Worm (Caenorhabditis elegans) whole organism, mixed stage, embryonic: ENCODE results near the gene phg-1.

Source experiments
- M03D4.4 ChIP-seq: sonication (generic microtip); optimal IDR thresholded peaks from 2 replicates; lab custom pipeline; 2017; ENCODE audit warnings: mild to moderate bottlenecking, missing genetic modification characterization, missing compliant biosample characterization
- bed-3 ChIP-seq: fragments of 200-800 bp; sonication (Bioruptor generic); optimal IDR thresholded peaks from 3 replicates; lab custom pipeline; 2018; ENCODE audit warnings: mild to moderate bottlenecking, missing genetic modification characterization, moderate library complexity, missing compliant biosample characterization
- blmp-1 ChIP-seq: fragments of 150-350 bp; optimal IDR thresholded peaks from 2 replicates; lab custom pipeline; 2014; ENCODE audit warnings: missing biosample characterization, missing genetic modification characterization
- ceh-39 ChIP-seq: fragments of 150-350 bp; optimal IDR thresholded peaks from 2 replicates; lab custom pipeline; 2014; ENCODE audit warnings: missing biosample characterization, missing genetic modification characterization
- ceh-43 ChIP-seq: fragments of 200-800 bp; sonication (Bioruptor generic); optimal IDR thresholded peaks from 2 replicates; lab custom pipeline; 2018; ENCODE audit warnings: mild to moderate bottlenecking, missing genetic modification characterization, moderate library complexity, missing compliant biosample characterization
- ceh-83 ChIP-seq: fragments of 200-800 bp; sonication (Bioruptor generic); optimal IDR thresholded peaks from 2 replicates; lab custom pipeline; 2018; ENCODE audit warnings: mild to moderate bottlenecking, missing genetic modification characterization, missing compliant biosample characterization
- ces-1 ChIP-seq: fragments of 150-350 bp; optimal IDR thresholded peaks from 2 replicates; lab custom pipeline; 2014; ENCODE audit warnings: missing biosample characterization, missing genetic modification reagents, missing genetic modification characterization
- cnd-1 ChIP-seq: fragments of 200-800 bp; sonication (Bioruptor generic); optimal IDR thresholded peaks from 2 replicates; lab custom pipeline; 2018; ENCODE audit warnings: mild to moderate bottlenecking, missing genetic modification characterization, missing compliant biosample characterization
- drap-1 ChIP-seq: fragments of 200-800 bp; sonication (Bioruptor generic); optimal IDR thresholded peaks from 3 replicates; lab custom pipeline; 2018; ENCODE audit warnings: mild to moderate bottlenecking, missing genetic modification characterization, missing compliant biosample characterization
- elt-1 ChIP-seq: sonication (generic microtip); optimal IDR thresholded peaks from 2 replicates; lab custom pipeline; 2017; ENCODE audit warnings: missing genetic modification characterization, mild to moderate bottlenecking, missing compliant biosample characterization, antibody characterized with exemption, moderate library complexity, borderline replicate concordance; ENCODE audit not compliant: insufficient read depth
- flh-1 ChIP-seq: fragments of 200-800 bp; sonication (Bioruptor generic); optimal IDR thresholded peaks from 2 replicates; lab custom pipeline; 2018; ENCODE audit warnings: mild to moderate bottlenecking, missing genetic modification characterization, moderate library complexity, missing compliant biosample characterization
- ham-2 ChIP-seq: fragments of 200-800 bp; sonication (Bioruptor generic); optimal IDR thresholded peaks from 2 replicates; lab custom pipeline; 2018; ENCODE audit warnings: mild to moderate bottlenecking, missing genetic modification characterization, missing compliant biosample characterization
- hlh-1 ChIP-seq: fragments of 150-350 bp; optimal IDR thresholded peaks from 2 replicates; lab custom pipeline; 2014; ENCODE audit warnings: missing biosample characterization, missing genetic modification reagents, missing genetic modification characterization
- lin-13 ChIP-seq: fragments of 150-350 bp; optimal IDR thresholded peaks from 2 replicates; lab custom pipeline; 2014; ENCODE audit warnings: missing biosample characterization, missing genetic modification characterization
- lin-32 ChIP-seq: fragments of 200-800 bp; sonication (Bioruptor generic); optimal IDR thresholded peaks from 2 replicates; lab custom pipeline; 2018; ENCODE audit warnings: mild to moderate bottlenecking, missing genetic modification characterization, missing compliant biosample characterization
- lsy-2 ChIP-seq: fragments of 150-350 bp; optimal IDR thresholded peaks from 2 replicates; lab custom pipeline; 2014; ENCODE audit warnings: missing biosample characterization, missing genetic modification characterization
- mab-5 ChIP-seq: fragments of 150-350 bp; optimal IDR thresholded peaks from 2 replicates; lab custom pipeline; 2014; ENCODE audit warnings: missing biosample characterization, missing genetic modification characterization
- mep-1 ChIP-seq: fragments of 150-350 bp; optimal IDR thresholded peaks from 2 replicates; lab custom pipeline; 2017; ENCODE audit warnings: missing biosample characterization, missing genetic modification reagents, missing genetic modification characterization, inconsistent platforms
- mls-2 ChIP-seq: sonication (generic microtip); optimal IDR thresholded peaks from 2 replicates; lab custom pipeline; 2016; ENCODE audit warnings: mild to moderate bottlenecking, missing genetic modification characterization, moderate library complexity, missing compliant biosample characterization
- nhr-12 ChIP-seq: fragments of 150-350 bp; optimal IDR thresholded peaks from 2 replicates; lab custom pipeline; 2014; ENCODE audit warnings: missing biosample characterization, missing genetic modification characterization
- nhr-237 ChIP-seq: fragments of 150-350 bp; optimal IDR thresholded peaks from 2 replicates; lab custom pipeline; 2014; ENCODE audit warnings: missing biosample characterization, missing genetic modification characterization
- nhr-28 ChIP-seq: fragments of 150-350 bp; optimal IDR thresholded peaks from 2 replicates; lab custom pipeline; 2014; ENCODE audit warnings: missing biosample characterization, missing genetic modification characterization
- nhr-76 ChIP-seq: sonication (generic microtip); optimal IDR thresholded peaks from 2 replicates; lab custom pipeline; 2017; ENCODE audit warnings: missing biosample characterization, missing genetic modification characterization
- pha-4 ChIP-seq: fragments of 150-350 bp; optimal IDR thresholded peaks from 2 replicates; lab custom pipeline; 2018; ENCODE audit warnings: missing biosample characterization, missing genetic modification reagents, missing genetic modification characterization
- sem-2 ChIP-seq: fragments of 200-800 bp; sonication (Bioruptor generic); optimal IDR thresholded peaks from 2 replicates; lab custom pipeline; 2018; ENCODE audit warnings: mild to moderate bottlenecking, missing genetic modification characterization, missing compliant biosample characterization
- snpc-4 ChIP-seq: fragments of 150-350 bp; optimal IDR thresholded peaks from 2 replicates; lab custom pipeline; 2014; ENCODE audit warnings: missing biosample characterization, missing genetic modification characterization
- sptf-1 ChIP-seq: sonication (generic microtip); optimal IDR thresholded peaks from 2 replicates; lab custom pipeline; 2017; ENCODE audit warnings: mild to moderate bottlenecking, missing genetic modification characterization, moderate library complexity, missing compliant biosample characterization
- tbx-8 ChIP-seq: fragments of 200-800 bp; sonication (Bioruptor generic); optimal IDR thresholded peaks from 2 replicates; lab custom pipeline; 2018; ENCODE audit warnings: mild to moderate bottlenecking, missing genetic modification characterization, moderate library complexity, missing compliant biosample characterization
- unc-120 ChIP-seq: sonication (generic microtip); optimal IDR thresholded peaks from 2 replicates; lab custom pipeline; 2017; ENCODE audit warnings: missing genetic modification characterization, missing compliant biosample characterization; ENCODE audit not compliant: poor library complexity, severe bottlenecking
- unc-39 ChIP-seq: fragments of 150-350 bp; optimal IDR thresholded peaks from 2 replicates; lab custom pipeline; 2014; ENCODE audit warnings: missing biosample characterization, missing genetic modification characterization
- unc-62 ChIP-seq: fragments of 150-350 bp; optimal IDR thresholded peaks from 2 replicates; lab custom pipeline; 2014; ENCODE audit warnings: missing biosample characterization, missing genetic modification reagents, missing genetic modification characterization
- zip-8 ChIP-seq: fragments of 150-350 bp; optimal IDR thresholded peaks from 2 replicates; lab custom pipeline; 2014; ENCODE audit warnings: missing biosample characterization, missing genetic modification characterization
- ztf-11 ChIP-seq: fragments of 150-350 bp; optimal IDR thresholded peaks from 2 replicates; lab custom pipeline; 2014; ENCODE audit warnings: missing biosample characterization, missing genetic modification characterization

The phg-1 gene

ce11 chrII:10137358-10137757 lies at the start of gene phg-1:
TSS of gene phg-1 (plus strand) at chrII:10137658.
- no peak for TF ChIP-seq elt-1 (tag; lab: Kevin White, UChicago)
- TF ChIP-seq flh-1 = no peak
- TF ChIP-seq cnd-1 (tag; lab: Kevin White, UChicago) = no peak
- TF ChIP-seq nhr-237 (tag; lab: Kevin White, UChicago) = no peak
- TF ChIP-seq ham-2 (GFP tag; lab: Kevin White, UChicago) = no peak
- no peak for TF ChIP-seq nhr-12 (tag; lab: Kevin White, UChicago)

DNA sequence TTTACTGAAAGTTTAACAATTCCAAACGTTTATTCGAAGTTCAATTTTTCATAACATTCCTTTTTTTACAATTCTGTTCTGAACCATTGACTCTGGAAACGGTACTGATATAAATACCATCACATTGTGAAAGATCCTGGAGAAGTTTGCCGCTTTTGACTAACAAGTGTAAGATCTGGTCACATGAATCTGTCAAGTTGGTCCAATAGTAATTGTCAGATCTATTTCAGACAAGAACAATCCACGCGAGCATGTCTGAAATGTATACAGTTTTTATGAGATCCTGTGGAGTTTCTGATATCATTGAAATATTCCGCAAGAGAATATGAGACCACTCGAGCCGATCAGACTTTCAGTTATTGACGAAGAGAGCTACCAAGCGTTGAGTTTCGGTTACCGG lies 44.3 kb upstream of the phg-1 start:
- TF ChIP-seq ceh-39 (tag; lab: Kevin White, UChicago) = no peak
- no peak for TF ChIP-seq bed-3 (GFP tag; lab: Kevin White, UChicago)
- TF ChIP-seq lin-32 (GFP tag; lab: Kevin White, UChicago) = no peak
- no peak for TF ChIP-seq cnd-1 (tag; lab: Kevin White, UChicago)
- TF ChIP-seq M03D4.4 (tag; lab: Kevin White, UChicago) = no peak
- no peak for TF ChIP-seq lsy-2 (tag; lab: Kevin White, UChicago)
- TF ChIP-seq pha-4 (tag; lab: Kevin White, UChicago) = no peak
- TF ChIP-seq mep-1 = no peak
- TF ChIP-seq lin-13 (tag; lab: Kevin White, UChicago) = no peak
- no peak for TF ChIP-seq mab-5 (tag; lab: Kevin White, UChicago)
- no peak for TF ChIP-seq flh-1
- TF ChIP-seq ceh-43 (GFP tag; lab: Kevin White, UChicago) = no peak
- no peak for TF ChIP-seq elt-1 (tag; lab: Kevin White, UChicago)
- no peak for TF ChIP-seq sem-2 (GFP tag; lab: Kevin White, UChicago)
- no peak for TF ChIP-seq nhr-12 (tag; lab: Kevin White, UChicago)
- TF ChIP-seq blmp-1 = no peak
- no peak for TF ChIP-seq snpc-4 (tag; lab: Kevin White, UChicago)

- TF ChIP-seq flh-1 (no peak), ceh-43 (GFP tag; lab: Kevin White, UChicago) (no peak), ces-1 (no peak), unc-39 (tag; lab: Kevin White, UChicago) (no peak), mls-2 (tag; lab: Kevin White, UChicago) (no peak), nhr-76 (no peak)
Observed at ce11 chrII:10094190-10094923, 43.1 kb upstream of the phg-1 start, which contains the start of gene lact-2. TSS of gene lact-2 (plus strand) at chrII:10094873.

DNA sequence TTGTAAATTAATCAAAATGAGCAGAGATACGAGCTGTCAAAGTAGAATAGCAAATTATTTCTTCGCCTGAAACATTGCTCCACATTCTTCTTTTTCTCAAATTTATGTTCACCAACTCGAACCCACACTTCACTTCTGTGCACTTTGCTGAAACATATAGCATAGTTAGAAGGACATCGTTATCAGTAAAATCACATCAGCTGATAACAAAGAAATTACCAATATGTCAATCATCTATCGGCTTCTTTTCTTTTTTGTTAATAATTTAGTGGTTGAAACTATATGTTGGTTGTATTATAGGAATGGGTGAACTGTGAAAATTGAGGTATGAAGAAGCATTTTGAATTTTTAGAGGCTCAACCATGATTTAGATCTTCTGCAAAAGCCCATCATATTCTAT lies 42.2 kb upstream of the phg-1 start:
- no peak for TF ChIP-seq mep-1
- TF ChIP-seq elt-1 (tag; lab: Kevin White, UChicago) = no peak
- no peak for TF ChIP-seq ztf-11
- TF ChIP-seq lsy-2 (tag; lab: Kevin White, UChicago) = no peak

DNA sequence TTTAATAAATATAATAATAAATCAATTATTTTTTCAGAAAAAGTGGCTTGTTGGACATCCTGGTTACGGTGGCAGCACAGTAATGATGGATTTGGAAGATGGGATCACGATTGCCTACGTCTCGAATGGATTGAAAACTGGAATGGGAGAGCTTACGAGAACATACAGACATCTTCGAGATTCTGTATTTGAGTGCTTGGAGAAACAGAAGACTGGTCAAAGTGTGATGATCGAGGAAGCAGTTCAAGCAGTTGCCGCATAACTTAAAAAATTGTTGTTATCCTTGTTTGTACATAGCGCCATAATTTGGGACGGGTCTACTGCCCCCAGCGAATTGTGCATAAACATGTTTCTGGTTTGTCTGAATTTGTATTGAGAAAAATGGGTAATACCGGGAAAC lies 39.0 kb upstream of the phg-1 start:
- TF ChIP-seq lin-13 (tag; lab: Kevin White, UChicago) (no peak), mep-1 (no peak), flh-1 (no peak)

- TF ChIP-seq ham-2 (GFP tag; lab: Kevin White, UChicago) (no peak), snpc-4 (tag; lab: Kevin White, UChicago) (no peak), mep-1 (no peak)
Observed at ce11 chrII:10099072-10099471, 38.4 kb upstream of the phg-1 start.

DNA sequence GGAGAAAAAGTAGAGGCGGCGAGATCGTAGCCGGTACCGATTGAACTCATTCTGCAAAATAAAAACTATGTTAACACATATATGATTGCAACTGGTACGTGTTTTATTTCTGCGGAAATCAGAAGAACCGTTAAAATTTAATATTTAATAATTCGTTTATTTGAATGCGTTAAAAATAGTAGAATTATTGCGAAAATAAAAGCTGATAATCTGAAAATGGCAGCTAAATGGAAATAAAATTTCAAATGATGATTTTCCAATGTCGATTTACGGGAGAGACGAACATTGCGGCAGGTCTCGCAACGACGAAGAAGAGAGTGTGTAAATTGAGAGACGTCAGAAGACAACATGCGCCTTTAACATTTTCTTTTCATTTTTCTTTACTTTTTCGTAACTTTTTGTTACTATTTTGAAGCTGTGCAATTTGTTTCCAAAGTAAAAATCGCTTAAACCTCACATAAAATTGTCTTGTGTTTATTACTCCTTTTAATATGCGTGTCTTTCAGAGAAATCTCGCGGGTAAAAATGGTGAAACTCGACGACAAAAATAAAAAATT lies 37.6 kb upstream of the phg-1 start, which contains the start of the genes pas-7 and puf-12:
pas-7 (minus strand) TSS at position 51 of the 557 bp plus-strand sequence.
puf-12 (plus strand) TSS at position 507 of the 557 bp plus-strand sequence.
- TF ChIP-seq tbx-8 (GFP tag; lab: Kevin White, UChicago) (no peak), flh-1 (no peak), cnd-1 (tag; lab: Kevin White, UChicago) (no peak), unc-39 (tag; lab: Kevin White, UChicago) (no peak), ceh-39 (tag; lab: Kevin White, UChicago) (no peak), pha-4 (tag; lab: Kevin White, UChicago) (peak; percentile 30), hlh-1 (tag; lab: Kevin White, UChicago) (peak; percentile 13), zip-8 (tag; lab: Kevin White, UChicago) (no peak), unc-62 (no peak), sptf-1 (tag; lab: Kevin White, UChicago) (no peak), ceh-83 (GFP tag; lab: Kevin White, UChicago) (no peak), ztf-11 (no peak), nhr-28 (tag; lab: Kevin White, UChicago) (no peak), ceh-43 (GFP tag; lab: Kevin White, UChicago) (no peak), lsy-2 (tag; lab: Kevin White, UChicago) (peak; percentile 37), unc-120 (no peak), mep-1 (peak; percentile 43), drap-1 (GFP tag; lab: Kevin White, UChicago) (no peak)
